Fruit fly (Drosophila melanogaster) whole organism, embryonic: ENCODE data around the gene Andorra.
A peak's percentile ranks its signal among the peaks of the same experiment; 100 is the strongest.

Experiments
- Atf6 ChIP-seq: fragments of 200-800 bp; sonication (Bioruptor generic); IDR thresholded peaks from 2 replicates; pipeline ENCODE4 v1.3.6; 2022; ENCODE audit warnings: missing biosample characterization, missing genetic modification characterization
- BtbVII ChIP-seq: fragments of 200-800 bp; sonication (Bioruptor generic); optimal IDR thresholded peaks from 3 replicates; lab custom pipeline; 2017; ENCODE audit warnings: missing biosample characterization, mild to moderate bottlenecking, missing genetic modification characterization
- Bteb2 ChIP-seq: fragments of 200-800 bp; sonication (Bioruptor generic); optimal IDR thresholded peaks from 2 replicates; lab custom pipeline; 2016; ENCODE audit warnings: missing biosample characterization, missing genetic modification characterization
- CG12071 ChIP-seq: fragments of 200-800 bp; sonication (Bioruptor generic); optimal IDR thresholded peaks from 3 replicates; lab custom pipeline; 2018; ENCODE audit warnings: missing biosample characterization, mild to moderate bottlenecking, missing genetic modification characterization
- CG12104 ChIP-seq: fragments of 200-800 bp; sonication (Bioruptor generic); optimal IDR thresholded peaks from 3 replicates; lab custom pipeline; 2016; ENCODE audit warnings: missing biosample characterization, missing genetic modification characterization
- CG13894 ChIP-seq: fragments of 200-800 bp; sonication (Bioruptor generic); optimal IDR thresholded peaks from 3 replicates; lab custom pipeline; 2018; ENCODE audit warnings: missing biosample characterization, mild to moderate bottlenecking, missing genetic modification characterization, moderate library complexity
- CG14014 ChIP-seq: fragments of 200-800 bp; sonication (Bioruptor generic); IDR thresholded peaks from 2 replicates; pipeline ENCODE4 v1.3.6; 2022; ENCODE audit warnings: missing biosample characterization, missing genetic modification characterization
- CG14710 ChIP-seq: fragments of 200-800 bp; sonication (Bioruptor generic); optimal IDR thresholded peaks from 3 replicates; lab custom pipeline; 2019; ENCODE audit warnings: missing biosample characterization, mild to moderate bottlenecking, missing genetic modification characterization, moderate library complexity
- CG14965 ChIP-seq: fragments of 200-800 bp; sonication (Bioruptor generic); optimal IDR thresholded peaks from 2 replicates; lab custom pipeline; 2016; ENCODE audit warnings: missing biosample characterization, missing genetic modification characterization, borderline replicate concordance
- CG15479 ChIP-seq: fragments of 200-800 bp; sonication (Bioruptor generic); optimal IDR thresholded peaks from 3 replicates; lab custom pipeline; 2019; ENCODE audit warnings: missing biosample characterization, mild to moderate bottlenecking, missing genetic modification characterization, moderate library complexity
- CG1792 ChIP-seq: fragments of 200-800 bp; sonication (Bioruptor generic); optimal IDR thresholded peaks from 2 replicates; lab custom pipeline; 2016; ENCODE audit warnings: missing biosample characterization, missing genetic modification characterization
- CG2116 ChIP-seq: fragments of 200-800 bp; sonication (Bioruptor generic); optimal IDR thresholded peaks from 3 replicates; lab custom pipeline; 2018; ENCODE audit warnings: missing biosample characterization, mild to moderate bottlenecking, missing genetic modification characterization
- CG2129 ChIP-seq: fragments of 200-800 bp; sonication (Bioruptor generic); IDR thresholded peaks from 2 replicates; pipeline ENCODE4 v1.3.6; 2022; ENCODE audit warnings: missing biosample characterization, missing genetic modification characterization; ENCODE audit not compliant: partially characterized antibody
- CG3281 ChIP-seq: fragments of 200-800 bp; sonication (Bioruptor generic); optimal IDR thresholded peaks from 3 replicates; lab custom pipeline; 2017; ENCODE audit warnings: missing biosample characterization, mild to moderate bottlenecking, missing genetic modification characterization
- CG34224 ChIP-seq: fragments of 200-800 bp; sonication (Bioruptor generic); IDR thresholded peaks from 3 replicates; pipeline ENCODE4 v1.3.6; 2022; ENCODE audit warnings: missing biosample characterization, missing genetic modification characterization; ENCODE audit not compliant: partially characterized antibody
- CG34422 ChIP-seq: fragments of 200-800 bp; sonication (Bioruptor generic); IDR thresholded peaks from 3 replicates; pipeline ENCODE4 v1.3.6; 2022; ENCODE audit warnings: missing biosample characterization, missing genetic modification characterization
- CG42726 ChIP-seq: fragments of 200-800 bp; sonication (Bioruptor generic); IDR thresholded peaks from 2 replicates; pipeline ENCODE4 v1.3.6; 2022; ENCODE audit warnings: missing biosample characterization, missing genetic modification characterization; ENCODE audit not compliant: partially characterized antibody
- CG4282 ChIP-seq: fragments of 200-800 bp; sonication (Bioruptor generic); optimal IDR thresholded peaks from 2 replicates; lab custom pipeline; 2016; ENCODE audit warnings: missing biosample characterization, missing genetic modification characterization
- CG4707 ChIP-seq: fragments of 200-800 bp; sonication (Bioruptor generic); optimal IDR thresholded peaks from 2 replicates; lab custom pipeline; 2018; ENCODE audit warnings: missing biosample characterization, mild to moderate bottlenecking, missing genetic modification characterization, moderate library complexity
- CG4820 ChIP-seq: fragments of 200-800 bp; sonication (Bioruptor generic); optimal IDR thresholded peaks from 3 replicates; lab custom pipeline; 2016; ENCODE audit warnings: missing biosample characterization, missing genetic modification characterization
- CG8944 ChIP-seq: fragments of 200-800 bp; sonication (Bioruptor generic); optimal IDR thresholded peaks from 3 replicates; lab custom pipeline; 2016; ENCODE audit warnings: missing biosample characterization, missing genetic modification characterization
- CG9727 ChIP-seq: fragments of 200-800 bp; sonication (Bioruptor generic); optimal IDR thresholded peaks from 3 replicates; lab custom pipeline; 2017; ENCODE audit warnings: missing biosample characterization, mild to moderate bottlenecking, missing genetic modification characterization
- D19B ChIP-seq: fragments of 200-800 bp; sonication (Bioruptor generic); optimal IDR thresholded peaks from 2 replicates; lab custom pipeline; 2017; ENCODE audit warnings: missing biosample characterization, mild to moderate bottlenecking, missing genetic modification characterization
- Dad ChIP-seq: fragments of 200-800 bp; sonication (Bioruptor generic); optimal IDR thresholded peaks from 3 replicates; lab custom pipeline; 2016; ENCODE audit warnings: missing biosample characterization, missing genetic modification characterization
- Doc2 ChIP-seq: fragments of 200-800 bp; sonication (Bioruptor generic); IDR thresholded peaks from 2 replicates; pipeline ENCODE4 v1.3.6; 2022; ENCODE audit warnings: missing biosample characterization, missing genetic modification characterization
- Ets65A ChIP-seq: fragments of 200-800 bp; sonication (Bioruptor generic); peaks from one replicate; lab custom pipeline; 2016; ENCODE audit warnings: missing biosample characterization, missing genetic modification characterization
- HLHmδ ChIP-seq: fragments of 200-800 bp; sonication (Bioruptor generic); optimal IDR thresholded peaks from 2 replicates; lab custom pipeline; 2018; ENCODE audit warnings: missing biosample characterization, mild to moderate bottlenecking, missing genetic modification characterization, moderate library complexity
- Hand ChIP-seq: fragments of 200-800 bp; sonication (Bioruptor generic); optimal IDR thresholded peaks from 2 replicates; lab custom pipeline; 2017; ENCODE audit warnings: mild to moderate bottlenecking, missing biosample characterization, missing genetic modification reagents, missing genetic modification characterization
- Med ChIP-seq: fragments of 200-800 bp; sonication (Bioruptor generic); peaks from one replicate; lab custom pipeline; 2016; ENCODE audit warnings: missing biosample characterization, missing genetic modification characterization, mild to moderate bottlenecking, inconsistent platforms, moderate library complexity
- Meics ChIP-seq: fragments of 200-800 bp; sonication (Bioruptor generic); optimal IDR thresholded peaks from 2 replicates; lab custom pipeline; 2017; ENCODE audit warnings: missing biosample characterization, mild to moderate bottlenecking, missing genetic modification characterization
- Opbp ChIP-seq: fragments of 200-800 bp; sonication (Bioruptor generic); IDR thresholded peaks from 3 replicates; pipeline ENCODE4 v1.3.6; 2022; ENCODE audit warnings: missing biosample characterization, missing genetic modification characterization; ENCODE audit not compliant: partially characterized antibody
- Rfx ChIP-seq: fragments of 200-800 bp; sonication (Bioruptor generic); IDR thresholded peaks from 2 replicates; pipeline ENCODE4 v1.3.6; 2022; ENCODE audit warnings: missing biosample characterization, missing genetic modification characterization
- Side ChIP-seq: fragments of 200-800 bp; sonication (Bioruptor generic); optimal IDR thresholded peaks from 2 replicates; lab custom pipeline; 2016; ENCODE audit warnings: missing biosample characterization, missing genetic modification characterization
- TFAM ChIP-seq: fragments of 200-800 bp; sonication (Bioruptor generic); optimal IDR thresholded peaks from 2 replicates; lab custom pipeline; 2017; ENCODE audit warnings: missing biosample characterization, missing genetic modification characterization, inconsistent platforms
- amos ChIP-seq: fragments of 200-800 bp; sonication (Bioruptor generic); IDR thresholded peaks from 2 replicates; pipeline ENCODE4 v1.3.6; 2022; ENCODE audit warnings: missing biosample characterization, missing genetic modification characterization; ENCODE audit not compliant: partially characterized antibody
- cad ChIP-seq: fragments of >200 bp; optimal IDR thresholded peaks from 2 replicates; lab custom pipeline; 2017; ENCODE audit warnings: missing biosample characterization, missing genetic modification characterization
- chinmo ChIP-seq: fragments of 200-800 bp; sonication (Bioruptor generic); IDR thresholded peaks from 4 replicates; pipeline ENCODE4 v1.3.6; 2022; ENCODE audit warnings: missing biosample characterization, missing genetic modification characterization; ENCODE audit not compliant: partially characterized antibody
- chm ChIP-seq: fragments of 200-800 bp; sonication (Bioruptor generic); IDR thresholded peaks from 2 replicates; pipeline ENCODE4 v1.3.6; 2022; ENCODE audit warnings: missing biosample characterization, missing genetic modification characterization
- ci ChIP-seq: fragments of 200-800 bp; sonication (Bioruptor generic); IDR thresholded peaks from 3 replicates; pipeline ENCODE4 v1.3.6; 2022; ENCODE audit warnings: missing biosample characterization, missing genetic modification characterization
- corto ChIP-seq: fragments of 200-800 bp; sonication (Bioruptor generic); optimal IDR thresholded peaks from 2 replicates; lab custom pipeline; 2016; ENCODE audit warnings: missing biosample characterization, mild to moderate bottlenecking, missing genetic modification characterization, moderate library complexity
- fd96Cb ChIP-seq: fragments of 200-800 bp; sonication (Bioruptor generic); optimal IDR thresholded peaks from 2 replicates; lab custom pipeline; 2018; ENCODE audit warnings: missing biosample characterization, mild to moderate bottlenecking, missing genetic modification characterization, moderate library complexity
- grau ChIP-seq: fragments of 200-800 bp; optimal IDR thresholded peaks from 3 replicates; lab custom pipeline; 2019; ENCODE audit warnings: missing biosample characterization, mild to moderate bottlenecking, missing genetic modification characterization, moderate library complexity
- jigr1 ChIP-seq: fragments of 200-800 bp; sonication (Bioruptor generic); IDR thresholded peaks from 3 replicates; pipeline ENCODE4 v1.3.6; 2022; ENCODE audit warnings: missing biosample characterization, missing genetic modification characterization
- luna ChIP-seq: fragments of 200-800 bp; sonication (Bioruptor generic); optimal IDR thresholded peaks from 2 replicates; lab custom pipeline; 2016; ENCODE audit warnings: missing biosample characterization, missing genetic modification characterization
- nerfin-2 ChIP-seq: fragments of 200-800 bp; sonication (Bioruptor generic); IDR thresholded peaks from 2 replicates; pipeline ENCODE4 v1.3.6; 2022; ENCODE audit warnings: missing biosample characterization, missing genetic modification characterization; ENCODE audit not compliant: partially characterized antibody
- phol ChIP-seq: fragments of 200-800 bp; sonication (Bioruptor generic); optimal IDR thresholded peaks from 3 replicates; lab custom pipeline; 2018; ENCODE audit warnings: missing biosample characterization, mild to moderate bottlenecking, missing genetic modification characterization, moderate library complexity
- row ChIP-seq: fragments of 200-800 bp; sonication (Bioruptor generic); IDR thresholded peaks from 3 replicates; pipeline ENCODE4 v1.3.6; 2022; ENCODE audit warnings: missing biosample characterization, missing genetic modification characterization
- sens ChIP-seq: fragments of 200-800 bp; sonication (Bioruptor generic); peaks from one replicate; lab custom pipeline; 2016; ENCODE audit warnings: missing biosample characterization, missing genetic modification characterization
- trem ChIP-seq: fragments of 200-800 bp; optimal IDR thresholded peaks from 3 replicates; lab custom pipeline; 2019; ENCODE audit warnings: missing biosample characterization, mild to moderate bottlenecking, missing genetic modification characterization, moderate library complexity

Gene Andorra

DNA sequence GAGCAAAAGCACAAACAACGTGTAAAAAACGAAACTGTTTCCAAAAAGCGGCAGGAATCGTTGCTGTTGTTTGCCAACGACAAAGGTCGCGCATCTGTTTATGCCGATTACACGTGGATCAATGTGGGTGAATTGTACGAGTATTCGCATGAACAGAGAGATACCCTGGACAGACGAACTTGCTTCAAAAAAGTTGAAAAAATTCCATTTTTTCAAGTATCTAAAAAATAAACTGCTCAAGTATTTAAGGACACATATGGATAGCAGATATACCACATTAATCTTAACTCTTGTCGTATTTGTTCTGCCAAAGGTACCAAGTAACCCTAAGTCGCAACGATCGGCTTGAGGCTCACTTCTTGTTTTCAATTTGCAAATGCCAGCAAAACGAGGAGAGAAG is 39.3 kb downstream of the Andorra start:
- TF ChIP-seq Rfx (GFP tag; lab: Robert Waterston, UW) (peak; percentile 18; the same call in 1 of the 2 replicates), fd96Cb (tag; lab: Kevin White, UChicago) (no peak), row (GFP tag; lab: Robert Waterston, UW) (peak; percentile 16; the same call in 1 of the 3 replicates), Med (peak; percentile 20), D19B (GFP tag; lab: Kevin White, UChicago) (peak; percentile 56), corto (no peak), sens (GFP tag; lab: Kevin White, UChicago) (peak; percentile 2)

DNA sequence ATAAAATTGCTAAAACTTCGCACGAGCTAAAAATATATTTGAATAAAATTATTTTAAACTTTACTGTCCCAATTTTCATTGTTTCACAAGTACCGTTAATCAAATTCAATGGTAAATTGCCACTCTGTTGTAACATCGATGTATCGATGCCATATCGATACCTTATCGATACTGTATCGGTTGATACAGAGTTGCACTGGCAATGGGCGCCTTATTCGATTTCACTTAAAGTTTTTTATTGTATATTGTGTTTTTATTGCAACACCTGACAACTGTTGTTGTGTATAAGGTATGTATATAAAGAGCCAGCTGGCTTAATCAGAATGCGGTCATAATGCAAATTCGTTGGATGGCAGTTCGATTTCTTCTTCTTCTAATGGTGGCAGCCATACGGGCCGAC is 41.0 kb downstream of the Andorra start, which contains the start of gene CG43229:
TSS of gene CG43229 (plus strand) at position 246 of the 400 bp plus-strand sequence.
- no peak for TF ChIP-seq Side (GFP tag; lab: Kevin White, UChicago)
- peak; percentile 80; the same call in 2 of the 4 replicates for TF ChIP-seq chinmo
- no peak for TF ChIP-seq CG14710 (tag; lab: Kevin White, UChicago)
- TF ChIP-seq Atf6 (GFP tag; lab: Robert Waterston, UW), result 0 out of 2 replicates have a peak, but pooled peaks have one; percentile 31
- no peak for TF ChIP-seq Ets65A
- TF ChIP-seq BtbVII (GFP tag; lab: Kevin White, UChicago), result no peak
- TF ChIP-seq CG2129, result peak; percentile 35; the same call in 1 of the 2 replicates
- TF ChIP-seq Doc2, result no peak
- TF ChIP-seq amos (GFP tag; lab: Robert Waterston, UW), result peak; percentile 87
- TF ChIP-seq jigr1, result no peak
- TF ChIP-seq CG14965 (GFP tag; lab: Kevin White, UChicago), result no peak
- peak; percentile 44 for TF ChIP-seq sens (GFP tag; lab: Kevin White, UChicago)
- no peak for TF ChIP-seq CG9727 (GFP tag; lab: Kevin White, UChicago)
- no peak for TF ChIP-seq HLHmδ (GFP tag; lab: Kevin White, UChicago)
- no peak for TF ChIP-seq luna (GFP tag; lab: Kevin White, UChicago)
- TF ChIP-seq CG13894 (tag; lab: Kevin White, UChicago), result no peak
- no peak for TF ChIP-seq Bteb2
- no peak for TF ChIP-seq CG14014
- no peak for TF ChIP-seq chm (GFP tag; lab: Robert Waterston, UW)
- no peak for TF ChIP-seq CG4282 (GFP tag; lab: Kevin White, UChicago)
- TF ChIP-seq CG34422 (GFP tag; lab: Robert Waterston, UW), result no peak
- peak; percentile 17 for TF ChIP-seq phol (tag; lab: Kevin White, UChicago)
- peak; percentile 85 for TF ChIP-seq CG42726 (GFP tag; lab: Robert Waterston, UW)
- peak; percentile 11 for TF ChIP-seq trem (tag; lab: Kevin White, UChicago)
- peak; percentile 82 for TF ChIP-seq Opbp (GFP tag; lab: Robert Waterston, UW)
- TF ChIP-seq grau, result peak; percentile 3
- TF ChIP-seq CG3281 (GFP tag; lab: Kevin White, UChicago), result no peak
- no peak for TF ChIP-seq CG12104 (GFP tag; lab: Kevin White, UChicago)
- no peak for TF ChIP-seq CG4820
- TF ChIP-seq CG34224, result peak; percentile 78
- TF ChIP-seq TFAM (GFP tag; lab: Kevin White, UChicago), result no peak
- TF ChIP-seq Dad (GFP tag; lab: Kevin White, UChicago), result no peak
- TF ChIP-seq CG1792 (GFP tag; lab: Kevin White, UChicago), result no peak
- TF ChIP-seq cad (GFP tag; lab: Kevin White, UChicago), result no peak
- TF ChIP-seq nerfin-2 (GFP tag; lab: Robert Waterston, UW), result peak; percentile 71
- no peak for TF ChIP-seq CG15479 (GFP tag; lab: Kevin White, UChicago)
- no peak for TF ChIP-seq CG8944 (GFP tag; lab: Kevin White, UChicago)
- peak; percentile 98 for TF ChIP-seq CG2116 (GFP tag; lab: Kevin White, UChicago)
- no peak for TF ChIP-seq ci
- TF ChIP-seq CG12071, result no peak
- no peak for TF ChIP-seq CG4707 (GFP tag; lab: Kevin White, UChicago)
- no peak for TF ChIP-seq Hand
- no peak for TF ChIP-seq Meics
